Worm (Caenorhabditis elegans) whole organism, late embryonic: ENCODE results near the gene spl-2.

ENCODE experiments used
- C08G9.2 ChIP-seq: sonication (generic microtip); optimal IDR thresholded peaks from 2 replicates; lab custom pipeline; 2016; ENCODE audit warnings: mild to moderate bottlenecking, missing genetic modification characterization, moderate library complexity, missing compliant biosample characterization
- F13H6.1 ChIP-seq: sonication (generic microtip); optimal IDR thresholded peaks from 2 replicates; lab custom pipeline; 2016; ENCODE audit warnings: missing genetic modification characterization, missing compliant biosample characterization
- K02D7.2 ChIP-seq: sonication (generic microtip); optimal IDR thresholded peaks from 2 replicates; lab custom pipeline; 2017; ENCODE audit warnings: mild to moderate bottlenecking, missing genetic modification characterization, missing compliant biosample characterization
- K09A11.1 ChIP-seq: sonication (generic microtip); optimal IDR thresholded peaks from 2 replicates; lab custom pipeline; 2017; ENCODE audit warnings: antibody characterized with exemption, mild to moderate bottlenecking, missing genetic modification characterization, missing compliant biosample characterization; ENCODE audit not compliant: insufficient read depth
- ceh-18 ChIP-seq: sonication (generic microtip); optimal IDR thresholded peaks from 2 replicates; lab custom pipeline; 2016; ENCODE audit warnings: missing genetic modification characterization, missing compliant biosample characterization
- ceh-19 ChIP-seq: fragments of 200-800 bp; sonication (Bioruptor generic); optimal IDR thresholded peaks from 2 replicates; lab custom pipeline; 2018; ENCODE audit warnings: mild to moderate bottlenecking, missing genetic modification characterization, missing compliant biosample characterization
- ceh-2 ChIP-seq: sonication (generic microtip); optimal IDR thresholded peaks from 2 replicates; lab custom pipeline; 2016; ENCODE audit warnings: missing genotype, missing genetic modification characterization, missing compliant biosample characterization
- ceh-30 ChIP-seq: fragments of 150-350 bp; optimal IDR thresholded peaks from 2 replicates; lab custom pipeline; 2014; ENCODE audit warnings: missing biosample characterization, missing genetic modification characterization
- ceh-31 ChIP-seq: sonication (generic microtip); optimal IDR thresholded peaks from 2 replicates; lab custom pipeline; 2016; ENCODE audit warnings: missing genetic modification characterization, missing compliant biosample characterization
- ceh-48 ChIP-seq: sonication (generic microtip); optimal IDR thresholded peaks from 2 replicates; lab custom pipeline; 2016; ENCODE audit warnings: missing genetic modification characterization, inconsistent platforms, missing compliant biosample characterization
- ceh-6 ChIP-seq: fragments of 200-800 bp; sonication (Bioruptor generic); optimal IDR thresholded peaks from 2 replicates; lab custom pipeline; 2018; ENCODE audit warnings: mild to moderate bottlenecking, missing genetic modification characterization, missing compliant biosample characterization
- dmd-4 ChIP-seq: sonication (generic microtip); optimal IDR thresholded peaks from 2 replicates; lab custom pipeline; 2016; ENCODE audit warnings: borderline replicate concordance, missing genetic modification characterization, missing compliant biosample characterization
- dve-1 ChIP-seq: sonication (generic microtip); optimal IDR thresholded peaks from 2 replicates; lab custom pipeline; 2017; ENCODE audit warnings: antibody characterized with exemption, mild to moderate bottlenecking, missing genetic modification characterization, missing compliant biosample characterization
- elt-4 ChIP-seq: sonication (generic microtip); optimal IDR thresholded peaks from 2 replicates; lab custom pipeline; 2016; ENCODE audit warnings: missing genetic modification characterization, missing compliant biosample characterization
- ets-4 ChIP-seq: sonication (generic microtip); optimal IDR thresholded peaks from 2 replicates; lab custom pipeline; 2016; ENCODE audit warnings: missing genetic modification characterization, missing compliant biosample characterization
- eyg-1 ChIP-seq: sonication (generic microtip); optimal IDR thresholded peaks from 2 replicates; lab custom pipeline; 2016; ENCODE audit warnings: missing genotype, missing genetic modification characterization, missing compliant biosample characterization
- fkh-6 ChIP-seq: sonication (generic microtip); optimal IDR thresholded peaks from 2 replicates; lab custom pipeline; 2016; ENCODE audit warnings: missing genetic modification characterization, missing compliant biosample characterization
- gmeb-2 ChIP-seq: sonication (generic microtip); optimal IDR thresholded peaks from 2 replicates; lab custom pipeline; 2016; ENCODE audit warnings: missing genetic modification characterization, inconsistent platforms, missing compliant biosample characterization
- hlh-15 ChIP-seq: sonication (generic microtip); optimal IDR thresholded peaks from 2 replicates; lab custom pipeline; 2016; ENCODE audit warnings: missing genetic modification characterization, missing compliant biosample characterization
- hlh-6 ChIP-seq: sonication (generic microtip); optimal IDR thresholded peaks from 2 replicates; lab custom pipeline; 2016; ENCODE audit warnings: missing genotype, missing genetic modification characterization, missing compliant biosample characterization
- lin-11 ChIP-seq: fragments of 200-800 bp; sonication (Bioruptor generic); optimal IDR thresholded peaks from 2 replicates; lab custom pipeline; 2018; ENCODE audit warnings: mild to moderate bottlenecking, missing genetic modification characterization, missing compliant biosample characterization
- mec-3 ChIP-seq: sonication (generic microtip); optimal IDR thresholded peaks from 2 replicates; lab custom pipeline; 2016; ENCODE audit warnings: borderline replicate concordance, missing genetic modification characterization, missing compliant biosample characterization
- nhr-11 ChIP-seq: fragments of 150-350 bp; optimal IDR thresholded peaks from 2 replicates; lab custom pipeline; 2014; ENCODE audit warnings: missing biosample characterization, missing genetic modification characterization
- npax-4 ChIP-seq: sonication (generic microtip); optimal IDR thresholded peaks from 2 replicates; lab custom pipeline; 2016; ENCODE audit warnings: missing genetic modification characterization, missing compliant biosample characterization
- pag-3 ChIP-seq: sonication (generic microtip); optimal IDR thresholded peaks from 2 replicates; lab custom pipeline; 2016; ENCODE audit warnings: missing compliant biosample characterization, missing genetic modification characterization, borderline replicate concordance
- pat-9 ChIP-seq: fragments of 200-800 bp; sonication (Bioruptor generic); optimal IDR thresholded peaks from 2 replicates; lab custom pipeline; 2018; ENCODE audit warnings: mild to moderate bottlenecking, missing genetic modification characterization, moderate library complexity, missing compliant biosample characterization
- pha-2 ChIP-seq: sonication (generic microtip); optimal IDR thresholded peaks from 2 replicates; lab custom pipeline; 2017; ENCODE audit warnings: mild to moderate bottlenecking, missing genetic modification characterization, missing compliant biosample characterization
- pha-4 ChIP-seq: fragments of 150-350 bp; optimal IDR thresholded peaks from 2 replicates; lab custom pipeline; 2018; ENCODE audit warnings: missing biosample characterization, missing genetic modification reagents, missing genetic modification characterization
- rnt-1 ChIP-seq: sonication (generic microtip); optimal IDR thresholded peaks from 2 replicates; lab custom pipeline; 2016; ENCODE audit warnings: missing genetic modification characterization, missing compliant biosample characterization
- sdc-2 ChIP-seq: sonication (generic microtip); optimal IDR thresholded peaks from 2 replicates; lab custom pipeline; 2016; ENCODE audit warnings: missing genotype, missing genetic modification characterization, missing compliant biosample characterization
- sox-2 ChIP-seq: fragments of 200-800 bp; sonication (Bioruptor generic); IDR thresholded peaks from 2 replicates; pipeline ENCODE4 v1.3.6; 2022; ENCODE audit warnings: missing genetic modification reagents, missing genetic modification characterization, missing compliant biosample characterization
- sox-4 ChIP-seq: sonication (generic microtip); optimal IDR thresholded peaks from 2 replicates; lab custom pipeline; 2017; ENCODE audit warnings: mild to moderate bottlenecking, missing genetic modification characterization, inconsistent platforms, missing compliant biosample characterization
- syd-9 ChIP-seq: sonication (generic microtip); optimal IDR thresholded peaks from 2 replicates; lab custom pipeline; 2016; ENCODE audit warnings: mild to moderate bottlenecking, missing genetic modification characterization, moderate library complexity, missing compliant biosample characterization
- tbx-7 ChIP-seq: sonication (generic microtip); optimal IDR thresholded peaks from 2 replicates; lab custom pipeline; 2016; ENCODE audit warnings: missing genotype, missing genetic modification characterization, missing compliant biosample characterization
- ttx-3 ChIP-seq: sonication (generic microtip); optimal IDR thresholded peaks from 2 replicates; lab custom pipeline; 2016; ENCODE audit warnings: missing genetic modification reagents, missing genetic modification characterization, missing compliant biosample characterization
- unc-42 ChIP-seq: sonication (generic microtip); optimal IDR thresholded peaks from 2 replicates; lab custom pipeline; 2016; ENCODE audit warnings: missing genotype, missing genetic modification characterization, missing compliant biosample characterization
- zip-5 ChIP-seq: sonication (generic microtip); optimal IDR thresholded peaks from 2 replicates; lab custom pipeline; 2016; ENCODE audit warnings: missing genetic modification characterization, missing compliant biosample characterization
- ztf-16 ChIP-seq: sonication (generic microtip); optimal IDR thresholded peaks from 2 replicates; lab custom pipeline; 2017; ENCODE audit warnings: missing genetic modification characterization, missing compliant biosample characterization

spl-2 gene

ce11 chrV:9156679-9157078 is 10.0 kb upstream of the spl-2 start, which contains the start of gene B0222.15:
Gene B0222.15 (minus strand): TSS chrV:9156779.
- TF ChIP-seq syd-9 (tag; lab: Kevin White, UChicago) = no peak
- no peak for TF ChIP-seq lin-11 (tag; lab: Kevin White, UChicago)
- TF ChIP-seq zip-5 (tag; lab: Kevin White, UChicago) = no peak
- no peak for TF ChIP-seq ceh-6 (GFP tag; lab: Kevin White, UChicago)
- TF ChIP-seq ceh-31 (tag; lab: Kevin White, UChicago) = no peak
- no peak for TF ChIP-seq ceh-48 (tag; lab: Kevin White, UChicago)
- TF ChIP-seq sox-2 (GFP tag; lab: Robert Waterston, UW) = no peak
- no peak for TF ChIP-seq dve-1
- TF ChIP-seq ttx-3 = no peak
- TF ChIP-seq tbx-7 (tag; lab: Kevin White, UChicago) = no peak
- no peak for TF ChIP-seq K02D7.2
- TF ChIP-seq ceh-30 (tag; lab: Kevin White, UChicago) = no peak
- TF ChIP-seq hlh-15 (tag; lab: Kevin White, UChicago) = no peak
- no peak for TF ChIP-seq ceh-18
- no peak for TF ChIP-seq pag-3
- no peak for TF ChIP-seq unc-42
- TF ChIP-seq sdc-2 (tag; lab: Kevin White, UChicago) = no peak
- no peak for TF ChIP-seq K09A11.1 (tag; lab: Kevin White, UChicago)

ce11 chrV:9155616-9156015 is 8.9 kb upstream of the spl-2 start:
- no peak for TF ChIP-seq pha-4 (tag; lab: Kevin White, UChicago)
- TF ChIP-seq syd-9 (tag; lab: Kevin White, UChicago) = no peak
- no peak for TF ChIP-seq mec-3
- no peak for TF ChIP-seq zip-5 (tag; lab: Kevin White, UChicago)
- TF ChIP-seq K02D7.2 = no peak
- no peak for TF ChIP-seq sox-4 (tag; lab: Kevin White, UChicago)
- TF ChIP-seq pha-2 (tag; lab: Kevin White, UChicago) = no peak
- no peak for TF ChIP-seq F13H6.1
- TF ChIP-seq fkh-6 = no peak
- TF ChIP-seq pat-9 (tag; lab: Kevin White, UChicago) = no peak

ce11 chrV:9154772-9155171 is 8.1 kb upstream of the spl-2 start, which contains the start of gene B0222.5:
Gene B0222.5 (minus strand): TSS chrV:9154872.
- TF ChIP-seq ceh-19 (GFP tag; lab: Kevin White, UChicago) (no peak), eyg-1 (no peak)

- TF ChIP-seq rnt-1 (tag; lab: Kevin White, UChicago) (no peak), ceh-30 (tag; lab: Kevin White, UChicago) (no peak), gmeb-2 (tag; lab: Kevin White, UChicago) (no peak), ttx-3 (no peak)
Measured at ce11 chrV:9152339-9152738, 5.6 kb upstream of the spl-2 start.

ce11 chrV:9148151-9148550 is 1.5 kb upstream of the spl-2 start:
- TF ChIP-seq K09A11.1 (tag; lab: Kevin White, UChicago) (no peak), tbx-7 (tag; lab: Kevin White, UChicago) (no peak), dmd-4 (no peak), dve-1 (no peak), ceh-2 (tag; lab: Kevin White, UChicago) (no peak), fkh-6 (no peak), hlh-15 (tag; lab: Kevin White, UChicago) (no peak), elt-4 (no peak), npax-4 (no peak), nhr-11 (tag; lab: Kevin White, UChicago) (no peak), ets-4 (no peak), ceh-30 (tag; lab: Kevin White, UChicago) (no peak), ztf-16 (no peak), C08G9.2 (tag; lab: Kevin White, UChicago) (no peak), hlh-6 (tag; lab: Kevin White, UChicago) (no peak)
